Worm (Caenorhabditis elegans): ENCODE results near the gene elmd-1.
A peak's percentile ranks its signal among the peaks of the same experiment; 100 is the strongest.

elmd-1 gene

ce11 chrIII:3395874-3396467 is 6.3 kb downstream of the elmd-1 start, which contains the start of gene cri-3:
cri-3 (plus strand) TSS chrIII:3396355.
- no peak for TF ChIP-seq dmd-8 (GFP tag; IDR thresholded peaks at IDR 0.05)
- no peak for TF ChIP-seq F26F4.8 (GFP tag; conservative IDR thresholded peaks at IDR 0.05)
- no peak for TF ChIP-seq lir-3 (tag; optimal IDR thresholded peaks at IDR 0.05)
- no peak for TF ChIP-seq snpc-4 (tag; optimal IDR thresholded peaks at IDR 0.05)
- peak in 1 of 2 experiments; percentile 39 for TF ChIP-seq hif-1 (tag; optimal IDR thresholded peaks at IDR 0.05)
- no peak for TF ChIP-seq daf-19 (GFP tag; conservative IDR thresholded peaks at IDR 0.05)
- no peak for TF ChIP-seq ceh-62 (tag; optimal IDR thresholded peaks at IDR 0.05)
- TF ChIP-seq Y75B8A.6 (GFP tag; IDR thresholded peaks at IDR 0.05) = no peak
- no peak for TF ChIP-seq saeg-2 (GFP tag; IDR thresholded peaks at IDR 0.05)
- TF ChIP-seq nhr-77 (tag; optimal IDR thresholded peaks at IDR 0.05) = no peak
- no peak for TF ChIP-seq ces-1 (GFP tag; optimal IDR thresholded peaks at IDR 0.05)
- TF ChIP-seq hlh-30 (tag; optimal IDR thresholded peaks at IDR 0.05; ENCODE audit: insufficient read depth) = no peak
- no peak for TF ChIP-seq cey-2 (tag; optimal IDR thresholded peaks at IDR 0.05; ENCODE audit: borderline replicate concordance, insufficient read depth)
- no peak for TF ChIP-seq nhr-237 (tag; optimal IDR thresholded peaks at IDR 0.05)
- no peak for TF ChIP-seq egl-43 (GFP tag; IDR thresholded peaks at IDR 0.05)
- TF ChIP-seq aly-2 (tag; optimal IDR thresholded peaks at IDR 0.05) = no peak
- 0 out of 2 replicates have a peak, but pooled peaks have one; percentile 27 for TF ChIP-seq lin-38 (GFP tag; IDR thresholded peaks at IDR 0.05)
- TF ChIP-seq ceh-20 (GFP tag; IDR thresholded peaks at IDR 0.05) = no peak
- TF ChIP-seq zip-2 (tag; optimal IDR thresholded peaks at IDR 0.05) = no peak
- peak; percentile 20 for TF ChIP-seq mes-2 (tag; optimal IDR thresholded peaks at IDR 0.05; ENCODE audit: poor library complexity, severe bottlenecking)
- TF ChIP-seq set-16 (GFP tag; IDR thresholded peaks at IDR 0.05) = no peak
- no peak for TF ChIP-seq ctbp-1 (GFP tag; IDR thresholded peaks at IDR 0.05)
- TF ChIP-seq unc-62 (GFP tag; optimal IDR thresholded peaks at IDR 0.05 in 1 of 2) = no peak
- no peak for TF ChIP-seq unc-62 (tag; optimal IDR thresholded peaks at IDR 0.05)
- TF ChIP-seq sdz-12 (GFP tag; optimal IDR thresholded peaks at IDR 0.05) = no peak
- TF ChIP-seq R02D3.7 (tag; optimal IDR thresholded peaks at IDR 0.05) = no peak
- TF ChIP-seq duxl-1 (tag; optimal IDR thresholded peaks at IDR 0.05; ENCODE audit: poor library complexity) = no peak
- no peak for TF ChIP-seq ztf-11 (tag; optimal IDR thresholded peaks at IDR 0.05)
- TF ChIP-seq mdt-29 (GFP tag; IDR thresholded peaks at IDR 0.05) = no peak
- TF ChIP-seq F49E8.2 (tag; optimal IDR thresholded peaks at IDR 0.05; ENCODE audit: borderline replicate concordance) = no peak
- TF ChIP-seq nhr-76 (tag; optimal IDR thresholded peaks at IDR 0.05) = no peak
- no peak for TF ChIP-seq nhr-25 (tag; optimal IDR thresholded peaks at IDR 0.05; ENCODE audit: borderline replicate concordance, insufficient read depth)
- TF ChIP-seq dmd-9 (GFP tag; IDR thresholded peaks at IDR 0.05) = no peak
- TF ChIP-seq tra-1 (GFP tag; IDR thresholded peaks at IDR 0.05) = no peak
- TF ChIP-seq dpl-1 (GFP tag; optimal IDR thresholded peaks at IDR 0.05) = peak; percentile 56
- peak in 1 of 2 experiments; percentile 6 for TF ChIP-seq lsy-2 (tag; optimal IDR thresholded peaks at IDR 0.05)
- no peak for TF ChIP-seq F37D6.2 (tag; optimal IDR thresholded peaks at IDR 0.05)
- no peak for TF ChIP-seq dve-1 (tag; optimal IDR thresholded peaks at IDR 0.05; ENCODE audit: insufficient read depth)

- TF ChIP-seq tag-97 (GFP tag; IDR thresholded peaks at IDR 0.05) (no peak), D1046.2 (GFP tag; IDR thresholded peaks at IDR 0.05) (no peak), spr-3 (GFP tag; optimal IDR thresholded peaks at IDR 0.05) (no peak), nhr-6 (tag; optimal IDR thresholded peaks at IDR 0.05) (no peak), ztf-11 (tag; optimal IDR thresholded peaks at IDR 0.05) (no peak), F26F4.8 (GFP tag; conservative IDR thresholded peaks at IDR 0.05) (no peak), ama-1 (optimal IDR thresholded peaks at IDR 0.05) (peak; percentile 61), daf-8 (GFP tag; IDR thresholded peaks at IDR 0.05) (no peak), zfp-2 (tag; optimal IDR thresholded peaks at IDR 0.05) (no peak), ceh-44 (GFP tag; IDR thresholded peaks at IDR 0.05) (no peak), nhr-102 (tag; optimal IDR thresholded peaks at IDR 0.05) (no peak), lir-3 (tag; optimal IDR thresholded peaks at IDR 0.05) (no peak), R02D3.7 (tag; optimal IDR thresholded peaks at IDR 0.05) (no peak), php-3 (GFP tag; IDR thresholded peaks at IDR 0.05) (no peak), madf-5 (GFP tag; IDR thresholded peaks at IDR 0.05) (no peak), lin-13 (GFP tag; optimal IDR thresholded peaks at IDR 0.05) (no peak), ceh-62 (tag; optimal IDR thresholded peaks at IDR 0.05) (no peak), zag-1 (tag; optimal IDR thresholded peaks at IDR 0.05) (no peak)
Measured at ce11 chrIII:3397678-3398077, 8.0 kb downstream of the elmd-1 start, which contains the start of gene clpf-1. clpf-1 (plus strand) TSS chrIII:3397743.

Measured in whole organism, L4 larva.